Worm (Caenorhabditis elegans): ENCODE measurements around the gene C49C3.4.

Gene C49C3.4

DNA sequence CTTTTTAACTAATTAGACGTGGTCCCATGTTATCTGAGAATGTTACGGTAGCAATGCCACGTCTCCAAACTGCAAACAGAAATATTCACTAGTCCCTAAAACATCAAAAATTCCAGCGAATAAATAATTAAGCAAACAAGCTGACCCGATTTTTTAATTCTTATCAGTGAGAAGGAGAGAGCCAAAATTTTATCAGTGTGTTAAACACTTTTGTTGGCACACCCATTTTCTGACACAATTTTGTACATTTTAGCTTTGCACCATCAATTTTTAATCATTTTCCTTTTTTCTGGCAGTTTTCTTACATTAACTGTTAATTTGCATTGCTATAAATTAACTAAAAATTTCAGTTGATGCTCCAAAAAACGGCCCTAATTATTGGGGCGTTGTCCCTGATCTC is at the start of gene C49C3.4:
Gene C49C3.4, plus strand, starts transcription at position 351 of the 400 bp plus-strand sequence.
- TF ChIP-seq med-1 (GFP tag; optimal IDR thresholded peaks at IDR 0.05; ENCODE audit: insufficient read depth) (no peak), tab-1 (GFP tag; IDR thresholded peaks at IDR 0.05) (no peak), ztf-29 (GFP tag; IDR thresholded peaks at IDR 0.05) (no peak), cog-1 (tag; optimal IDR thresholded peaks at IDR 0.05) (no peak)

DNA sequence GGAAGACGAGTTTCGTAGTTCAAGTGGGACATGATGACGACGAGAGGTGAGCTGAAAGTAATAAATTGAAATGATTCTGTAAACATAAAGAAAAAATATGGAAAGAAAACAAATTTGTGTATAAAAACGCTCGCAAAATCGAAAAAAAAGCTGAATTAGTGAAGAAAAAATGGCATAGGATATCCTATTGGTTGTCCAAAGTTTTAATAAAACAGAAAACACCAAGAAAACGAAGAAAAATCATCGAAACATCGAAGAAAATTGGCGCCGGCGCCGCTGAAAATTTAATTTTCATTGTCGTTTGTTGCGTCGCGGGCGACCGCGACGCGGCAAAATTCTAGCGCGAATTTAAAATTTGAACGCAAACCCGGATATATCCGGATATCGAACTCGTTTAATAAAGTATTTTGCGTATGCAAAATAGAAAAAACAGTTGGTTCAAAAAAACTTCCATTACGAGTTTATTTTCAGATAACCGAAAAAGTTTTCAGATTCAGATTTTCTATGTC is 46.9 kb upstream of the C49C3.4 start, which contains the start of gene gln-5:
Gene gln-5, minus strand, starts transcription at position 51 of the 509 bp plus-strand sequence.
- TF ChIP-seq cog-1 (tag; optimal IDR thresholded peaks at IDR 0.05) = no peak
- TF ChIP-seq ztf-23 (GFP tag; IDR thresholded peaks at IDR 0.05) = no peak
- TF ChIP-seq med-1 (GFP tag; optimal IDR thresholded peaks at IDR 0.05; ENCODE audit: insufficient read depth) = no peak
- no peak for TF ChIP-seq T22C8.4 (GFP tag; IDR thresholded peaks at IDR 0.05)
- no peak for TF ChIP-seq klf-2 (GFP tag; conservative IDR thresholded peaks at IDR 0.05)
- TF ChIP-seq tab-1 (GFP tag; IDR thresholded peaks at IDR 0.05) = no peak

DNA sequence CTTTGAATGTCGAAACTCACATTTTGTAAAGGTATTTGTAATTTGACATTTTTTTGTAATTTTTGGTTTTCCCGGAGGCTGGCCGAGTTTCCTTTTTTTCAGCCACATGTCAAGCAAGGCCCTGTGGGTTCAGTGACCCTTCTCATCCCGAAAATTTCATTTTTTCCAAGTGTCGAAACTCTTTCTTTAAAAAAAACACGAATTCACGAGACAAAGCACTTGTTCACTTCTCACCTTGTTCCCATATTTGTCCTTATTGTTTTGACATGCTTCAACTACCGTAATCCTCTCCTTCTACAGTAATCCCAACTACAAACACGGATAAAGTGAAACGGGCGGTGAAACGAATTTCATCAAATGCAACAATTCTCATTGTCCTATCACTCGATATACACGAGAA is 45.3 kb upstream of the C49C3.4 start, which contains the start of gene lhfp-4:
Gene lhfp-4, plus strand, starts transcription at position 301 of the 400 bp plus-strand sequence.
- no peak for TF ChIP-seq T22C8.4 (GFP tag; IDR thresholded peaks at IDR 0.05)
- no peak for TF ChIP-seq ztf-29 (GFP tag; IDR thresholded peaks at IDR 0.05)
- no peak for TF ChIP-seq ref-1 (GFP tag; conservative IDR thresholded peaks at IDR 0.05)
- no peak for TF ChIP-seq med-1 (GFP tag; optimal IDR thresholded peaks at IDR 0.05; ENCODE audit: insufficient read depth)
- no peak for TF ChIP-seq tab-1 (GFP tag; IDR thresholded peaks at IDR 0.05)
- TF ChIP-seq klf-2 (GFP tag; conservative IDR thresholded peaks at IDR 0.05) = no peak
- TF ChIP-seq ztf-23 (GFP tag; IDR thresholded peaks at IDR 0.05) = no peak

DNA sequence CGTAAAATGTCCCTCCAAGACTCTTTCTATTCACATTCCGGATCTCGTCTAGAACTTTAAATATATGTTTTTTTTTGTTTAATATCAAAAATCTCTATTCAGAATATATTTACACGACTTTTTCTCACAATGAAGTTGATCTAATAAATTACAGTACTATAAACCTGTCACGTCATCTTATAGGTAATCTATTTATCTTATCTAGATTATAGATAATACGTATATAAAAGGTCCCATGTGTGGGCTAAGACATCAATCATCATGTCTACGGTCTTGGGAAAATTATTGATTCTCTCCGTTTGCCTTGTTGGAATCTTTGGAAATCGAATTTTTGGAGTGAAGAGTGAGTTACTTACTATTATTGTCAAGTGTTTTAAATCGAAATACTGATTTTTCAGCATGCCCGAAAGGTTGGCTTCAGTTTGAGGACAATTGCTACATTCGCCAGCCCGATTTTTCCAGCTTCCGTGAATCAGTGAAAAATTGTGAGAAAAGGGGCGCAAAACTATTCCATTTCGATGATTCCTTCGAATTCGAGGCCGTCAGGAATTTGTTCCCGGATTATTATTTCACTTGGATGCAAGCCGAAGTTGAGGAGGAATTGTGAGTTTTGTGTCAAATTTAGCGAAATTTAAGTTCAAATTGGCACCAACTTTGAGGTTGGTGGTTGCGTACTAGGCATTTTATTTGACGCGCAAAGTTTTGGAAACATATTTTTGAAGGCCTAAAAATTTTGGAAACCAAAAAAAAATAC is 43.7 kb upstream of the C49C3.4 start, which contains the start of gene clec-196:
Gene clec-196, plus strand, starts transcription at position 252 of the 754 bp plus-strand sequence.
- no peak for TF ChIP-seq tab-1 (GFP tag; IDR thresholded peaks at IDR 0.05)

DNA sequence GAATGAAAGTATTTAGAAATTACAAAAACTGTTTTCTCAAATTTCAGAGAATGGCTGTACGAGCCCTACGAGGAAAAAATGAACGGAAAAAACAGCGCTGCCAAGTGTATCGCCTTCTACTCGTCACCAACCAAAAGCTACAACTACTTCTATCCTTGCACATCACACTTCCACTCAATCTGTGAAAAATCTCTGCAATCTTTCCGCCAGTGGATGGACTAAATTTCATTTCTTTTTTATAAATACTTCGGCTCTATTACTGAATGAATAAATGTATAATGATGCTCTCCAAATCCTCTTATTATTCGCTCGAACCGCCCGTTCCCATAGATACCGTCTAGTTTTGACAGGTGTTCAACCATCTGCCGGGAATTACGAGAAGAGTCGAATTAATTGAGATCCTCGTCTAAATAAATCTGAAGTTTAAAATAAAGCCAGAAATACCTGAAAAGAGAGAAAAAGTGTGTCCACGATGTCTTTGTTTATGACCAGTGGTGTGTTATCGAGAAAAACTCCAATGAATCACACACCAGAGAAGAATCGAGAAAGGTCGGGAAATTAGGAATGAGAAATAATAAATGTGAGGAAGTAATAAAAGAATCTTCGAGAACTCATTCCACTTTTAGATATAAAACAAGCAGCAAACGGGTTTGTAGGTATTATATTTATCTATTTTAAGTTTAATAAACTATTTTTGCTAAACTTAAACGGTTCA is 43.0 kb upstream of the C49C3.4 start:
- TF ChIP-seq T22C8.4 (GFP tag; IDR thresholded peaks at IDR 0.05) (no peak), ztf-23 (GFP tag; IDR thresholded peaks at IDR 0.05) (no peak), ztf-29 (GFP tag; IDR thresholded peaks at IDR 0.05) (no peak), tab-1 (GFP tag; IDR thresholded peaks at IDR 0.05) (no peak), cog-1 (tag; optimal IDR thresholded peaks at IDR 0.05) (no peak), med-1 (GFP tag; optimal IDR thresholded peaks at IDR 0.05; ENCODE audit: insufficient read depth) (no peak), klf-2 (GFP tag; conservative IDR thresholded peaks at IDR 0.05) (no peak), flt-1 (GFP tag; IDR thresholded peaks at IDR 0.05) (no peak), ref-1 (GFP tag; conservative IDR thresholded peaks at IDR 0.05) (no peak)

DNA sequence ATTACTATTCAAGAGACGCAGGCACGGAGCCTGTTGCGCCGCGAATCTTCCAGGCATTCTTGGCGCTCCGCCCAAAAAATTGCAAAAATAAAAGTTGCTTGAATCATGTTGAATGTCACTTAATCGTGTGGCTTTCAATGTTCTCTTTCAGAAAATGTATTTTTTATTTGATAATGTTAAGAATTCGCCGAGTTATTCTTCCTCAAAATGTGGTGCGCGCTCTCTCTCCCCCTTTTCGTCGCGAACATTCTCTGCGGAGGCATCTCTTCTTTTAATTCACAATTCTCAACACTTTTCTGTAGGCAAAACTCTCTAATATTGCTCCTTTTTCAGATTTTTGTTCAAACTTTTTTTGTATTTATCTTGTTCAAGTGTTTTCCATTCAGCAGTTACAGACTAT is 42.2 kb upstream of the C49C3.4 start:
- TF ChIP-seq ztf-29 (GFP tag; IDR thresholded peaks at IDR 0.05) (peak; percentile 44; the same call in 1 of the 2 replicates), cog-1 (tag; optimal IDR thresholded peaks at IDR 0.05) (peak; percentile 96), flt-1 (GFP tag; IDR thresholded peaks at IDR 0.05) (peak; percentile 81), ref-1 (GFP tag; conservative IDR thresholded peaks at IDR 0.05) (no peak), ztf-23 (GFP tag; IDR thresholded peaks at IDR 0.05) (peak; percentile 88; the same call in 1 of the 2 replicates), klf-2 (GFP tag; conservative IDR thresholded peaks at IDR 0.05) (peak; percentile 66), tab-1 (GFP tag; IDR thresholded peaks at IDR 0.05) (no peak)

DNA sequence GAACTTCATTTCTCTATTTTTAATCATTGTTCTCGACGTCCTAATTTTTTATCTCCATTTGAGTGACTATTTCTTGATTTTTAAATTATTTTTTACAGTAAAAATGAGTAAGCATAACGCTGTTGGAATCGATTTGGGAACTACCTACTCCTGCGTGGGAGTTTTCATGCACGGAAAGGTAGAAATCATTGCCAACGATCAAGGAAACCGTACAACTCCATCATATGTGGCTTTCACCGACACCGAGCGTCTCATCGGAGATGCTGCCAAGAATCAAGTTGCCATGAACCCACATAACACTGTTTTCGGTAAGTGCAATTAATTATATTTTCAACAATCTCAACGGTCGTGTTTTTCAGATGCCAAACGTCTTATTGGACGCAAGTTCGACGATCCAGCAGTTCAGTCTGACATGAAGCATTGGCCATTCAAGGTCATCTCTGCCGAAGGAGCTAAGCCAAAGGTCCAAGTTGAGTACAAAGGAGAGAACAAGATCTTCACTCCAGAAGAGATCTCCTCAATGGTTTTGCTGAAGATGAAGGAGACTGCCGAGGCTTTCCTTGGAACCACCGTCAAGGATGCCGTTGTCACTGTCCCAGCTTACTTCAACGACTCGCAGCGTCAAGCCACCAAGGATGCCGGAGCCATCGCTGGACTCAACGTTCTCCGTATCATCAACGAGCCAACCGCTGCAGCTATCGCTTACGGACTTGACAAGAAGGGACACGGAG is 41.6 kb upstream of the C49C3.4 start, which contains the start of gene hsp-1:
Gene hsp-1, plus strand, starts transcription at position 99 of the 731 bp plus-strand sequence.
- TF ChIP-seq tab-1 (GFP tag; IDR thresholded peaks at IDR 0.05) (peak; percentile 35; the same call in 1 of the 2 replicates), cog-1 (tag; optimal IDR thresholded peaks at IDR 0.05) (no peak), ztf-23 (GFP tag; IDR thresholded peaks at IDR 0.05) (no peak)

DNA sequence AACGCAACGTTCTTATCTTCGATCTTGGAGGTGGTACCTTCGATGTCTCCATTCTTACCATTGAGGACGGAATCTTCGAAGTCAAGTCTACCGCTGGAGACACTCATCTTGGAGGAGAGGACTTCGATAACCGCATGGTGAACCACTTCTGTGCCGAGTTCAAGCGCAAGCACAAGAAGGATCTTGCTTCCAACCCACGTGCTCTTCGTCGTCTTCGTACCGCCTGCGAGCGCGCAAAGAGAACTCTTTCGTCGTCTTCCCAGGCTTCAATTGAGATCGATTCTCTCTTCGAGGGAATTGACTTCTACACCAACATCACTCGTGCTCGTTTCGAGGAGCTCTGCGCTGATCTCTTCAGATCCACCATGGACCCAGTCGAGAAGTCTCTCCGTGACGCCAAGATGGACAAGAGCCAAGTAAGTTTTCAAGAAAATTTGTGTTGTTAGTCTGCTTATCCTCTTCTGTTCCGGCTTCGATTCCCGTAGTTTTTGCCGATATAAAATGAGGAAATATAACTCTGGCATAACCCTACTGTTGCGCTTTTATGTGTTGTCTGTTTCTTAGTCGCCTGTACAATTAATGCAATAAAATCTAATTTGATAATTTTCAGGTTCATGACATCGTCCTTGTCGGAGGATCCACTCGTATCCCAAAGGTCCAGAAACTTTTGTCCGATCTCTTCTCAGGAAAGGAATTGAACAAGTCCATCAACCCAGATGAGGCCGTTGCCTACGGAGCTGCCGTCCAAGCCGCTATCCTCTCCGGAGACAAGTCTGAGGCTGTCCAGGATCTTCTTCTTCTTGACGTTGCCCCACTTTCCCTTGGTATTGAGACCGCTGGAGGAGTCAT is 40.8 kb upstream of the C49C3.4 start:
- no peak for TF ChIP-seq klf-2 (GFP tag; conservative IDR thresholded peaks at IDR 0.05)
- no peak for TF ChIP-seq T22C8.4 (GFP tag; IDR thresholded peaks at IDR 0.05)
- no peak for TF ChIP-seq ztf-29 (GFP tag; IDR thresholded peaks at IDR 0.05)
- no peak for TF ChIP-seq ref-1 (GFP tag; conservative IDR thresholded peaks at IDR 0.05)
- no peak for TF ChIP-seq cog-1 (tag; optimal IDR thresholded peaks at IDR 0.05)
- TF ChIP-seq ztf-23 (GFP tag; IDR thresholded peaks at IDR 0.05) = no peak

DNA sequence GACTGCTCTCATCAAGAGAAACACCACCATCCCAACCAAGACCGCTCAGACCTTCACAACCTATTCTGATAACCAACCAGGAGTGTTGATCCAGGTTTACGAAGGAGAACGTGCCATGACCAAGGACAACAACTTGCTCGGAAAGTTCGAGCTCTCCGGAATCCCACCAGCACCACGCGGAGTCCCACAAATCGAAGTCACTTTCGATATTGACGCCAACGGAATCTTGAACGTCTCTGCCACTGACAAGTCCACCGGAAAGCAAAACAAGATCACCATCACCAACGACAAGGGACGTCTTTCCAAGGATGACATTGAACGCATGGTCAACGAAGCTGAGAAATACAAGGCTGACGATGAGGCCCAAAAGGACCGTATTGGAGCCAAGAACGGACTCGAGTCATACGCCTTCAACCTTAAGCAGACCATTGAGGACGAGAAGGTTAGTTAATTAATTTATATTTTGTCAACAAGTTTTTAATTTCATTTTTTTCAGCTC is 40.1 kb upstream of the C49C3.4 start:
- TF ChIP-seq ztf-23 (GFP tag; IDR thresholded peaks at IDR 0.05) (no peak), cog-1 (tag; optimal IDR thresholded peaks at IDR 0.05) (no peak), ref-1 (GFP tag; conservative IDR thresholded peaks at IDR 0.05) (no peak), ztf-29 (GFP tag; IDR thresholded peaks at IDR 0.05) (no peak), T22C8.4 (GFP tag; IDR thresholded peaks at IDR 0.05) (no peak), flt-1 (GFP tag; IDR thresholded peaks at IDR 0.05) (no peak), klf-2 (GFP tag; conservative IDR thresholded peaks at IDR 0.05) (no peak), med-1 (GFP tag; optimal IDR thresholded peaks at IDR 0.05; ENCODE audit: insufficient read depth) (no peak), tab-1 (GFP tag; IDR thresholded peaks at IDR 0.05) (no peak)
